Worm (Caenorhabditis elegans): ENCODE measurements around the gene sqt-3.

sqt-3 gene

ce11 chrV:12401383-12401782 lies 48.8 kb downstream of the sqt-3 start, which contains the start of gene K01D12.7:
Gene K01D12.7 (minus strand): TSS chrV:12401483.
- TF ChIP-seq tbx-9 (tag; optimal IDR thresholded peaks at IDR 0.05; ENCODE audit: borderline replicate concordance) (no peak), hmg-20 (GFP tag; IDR thresholded peaks at IDR 0.05) (no peak), attf-3 (GFP tag; conservative IDR thresholded peaks at IDR 0.05) (0 out of 2 replicates have a peak, but pooled peaks have one; percentile 31), bed-1 (GFP tag; IDR thresholded peaks at IDR 0.05) (no peak), efl-1 (GFP tag; optimal IDR thresholded peaks at IDR 0.05) (peak; percentile 22), madf-8 (GFP tag; conservative IDR thresholded peaks at IDR 0.05) (0 out of 2 replicates have a peak, but pooled peaks have one; percentile 7), F52B5.7 (tag; optimal IDR thresholded peaks at IDR 0.05) (no peak), madf-6 (GFP tag; IDR thresholded peaks at IDR 0.05) (peak; percentile 80), akir-1 (GFP tag; optimal IDR thresholded peaks at IDR 0.05) (no peak)

DNA sequence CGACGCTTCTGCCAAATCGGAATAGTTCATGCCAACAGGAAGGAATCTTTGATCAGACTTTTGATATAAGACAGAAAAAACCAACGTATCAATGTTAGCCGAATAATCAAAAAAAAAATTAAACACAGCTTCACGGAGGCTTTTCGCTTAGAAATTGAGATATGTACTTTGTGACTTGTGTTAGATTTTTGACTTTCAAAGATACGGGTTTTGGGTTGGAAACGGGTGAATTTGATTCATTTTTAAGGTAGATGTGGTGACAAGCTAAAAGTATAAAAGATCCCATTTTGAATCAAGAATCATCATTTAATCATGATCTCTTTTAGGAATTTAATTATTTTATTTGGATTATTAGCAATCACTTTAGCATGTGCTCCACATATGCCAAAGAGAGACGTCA lies 49.8 kb downstream of the sqt-3 start, which contains the start of gene K01D12.8:
Gene K01D12.8, plus strand, starts transcription at position 301 of the 400 bp plus-strand sequence.
- no peak for TF ChIP-seq ets-4 (GFP tag; optimal IDR thresholded peaks at IDR 0.05)
- TF ChIP-seq ztf-6 (GFP tag; IDR thresholded peaks at IDR 0.05) = no peak
- no peak for TF ChIP-seq F57C9.4 (tag; optimal IDR thresholded peaks at IDR 0.05)
- TF ChIP-seq hsf-1 (GFP tag; IDR thresholded peaks at IDR 0.05) = no peak
- TF ChIP-seq ceh-27 (GFP tag; optimal IDR thresholded peaks at IDR 0.05) = no peak
- TF ChIP-seq egrh-3 (GFP tag; IDR thresholded peaks at IDR 0.05) = no peak
- no peak for TF ChIP-seq nhr-179 (tag; optimal IDR thresholded peaks at IDR 0.05)
- no peak for TF ChIP-seq tlf-1 (GFP tag; optimal IDR thresholded peaks at IDR 0.05)
- TF ChIP-seq xnd-1 (tag; optimal IDR thresholded peaks at IDR 0.05) = no peak
- no peak for TF ChIP-seq akir-1 (GFP tag; optimal IDR thresholded peaks at IDR 0.05)
- TF ChIP-seq nhr-90 (tag; optimal IDR thresholded peaks at IDR 0.05) = no peak
- TF ChIP-seq B0035.1 (tag; optimal IDR thresholded peaks at IDR 0.05) = no peak
- TF ChIP-seq rec-8 (tag; optimal IDR thresholded peaks at IDR 0.05) = no peak
- TF ChIP-seq Y53F4B.3 (GFP tag; IDR thresholded peaks at IDR 0.05) = no peak
- no peak for TF ChIP-seq aptf-3 (GFP tag; IDR thresholded peaks at IDR 0.05)
- no peak for TF ChIP-seq C17E4.6 (GFP tag; IDR thresholded peaks at IDR 0.05)
- no peak for TF ChIP-seq tbx-9 (tag; optimal IDR thresholded peaks at IDR 0.05; ENCODE audit: borderline replicate concordance)
- TF ChIP-seq nfya-1 (tag; optimal IDR thresholded peaks at IDR 0.05; ENCODE audit: borderline replicate concordance, insufficient read depth) = no peak
- TF ChIP-seq atf-7 (tag; optimal IDR thresholded peaks at IDR 0.05) = no peak
